Worm (Caenorhabditis elegans) whole organism, L4 larva: Measurements from ENCODE around the gene T28D6.4.

Experiments
- Y75B8A.6 ChIP-seq: fragments of 200-800 bp; sonication (Bioruptor generic); IDR thresholded peaks from 2 replicates; pipeline ENCODE4 v1.3.6; 2022; ENCODE audit warnings: missing genetic modification reagents, missing genetic modification characterization, missing compliant biosample characterization
- aly-2 ChIP-seq: sonication (generic microtip); optimal IDR thresholded peaks from 2 replicates; lab custom pipeline; 2018; ENCODE audit warnings: missing biosample characterization, missing genetic modification characterization
- dve-1 ChIP-seq: sonication (generic microtip); optimal IDR thresholded peaks from 2 replicates; lab custom pipeline; 2017; ENCODE audit warnings: antibody characterized with exemption, mild to moderate bottlenecking, missing genetic modification characterization, missing compliant biosample characterization; ENCODE audit not compliant: insufficient read depth
- lin-29 ChIP-seq: fragments of 200-800 bp; sonication (Bioruptor generic); IDR thresholded peaks from 2 replicates; pipeline ENCODE4 v1.3.6; 2022; ENCODE audit warnings: missing genetic modification reagents, missing genetic modification characterization, missing compliant biosample characterization
- nhr-76 ChIP-seq: fragments of 150-350 bp; optimal IDR thresholded peaks from 2 replicates; lab custom pipeline; 2014; ENCODE audit warnings: missing biosample characterization, missing genetic modification characterization
- nhr-77 ChIP-seq: fragments of 150-350 bp; optimal IDR thresholded peaks from 2 replicates; lab custom pipeline; 2014; ENCODE audit warnings: missing biosample characterization, missing genetic modification characterization
- pha-4 ChIP-seq, 2 experiments: fragments of 150-350 bp in 1 of 2; fragments of 200-800 bp in 1 of 2; sonication (Bioruptor generic) in 1 of 2; IDR thresholded peaks in 1 of 2; optimal IDR thresholded peaks in 1 of 2; 2 replicates each; pipeline versions ENCODE4 v1.3.6 to Lab custom; 2014 to 2022; ENCODE audit warnings: missing genetic modification characterization in 2 of 2, missing genetic modification reagents in 2 of 2, missing biosample characterization in 1 of 2, missing compliant biosample characterization in 1 of 2
- pqm-1 ChIP-seq: sonication (generic microtip); optimal IDR thresholded peaks from 2 replicates; lab custom pipeline; 2017; ENCODE audit warnings: missing biosample characterization, missing genetic modification characterization
- set-16 ChIP-seq: fragments of 200-800 bp; sonication (Bioruptor generic); IDR thresholded peaks from 2 replicates; pipeline ENCODE4 v1.3.6; 2022; ENCODE audit warnings: missing genetic modification reagents, missing genetic modification characterization, missing compliant biosample characterization
- tag-97 ChIP-seq: fragments of 200-800 bp; sonication (Bioruptor generic); IDR thresholded peaks from 2 replicates; pipeline ENCODE4 v1.3.6; 2022; ENCODE audit warnings: missing genetic modification characterization, missing compliant biosample characterization
- unc-62 ChIP-seq, 3 experiments: fragments of 150-350 bp in 1 of 3; sonication (generic microtip); optimal IDR thresholded peaks in 2 of 3; peaks in 1 of 3; 1 replicate in 1 of 3; 2 replicates in 2 of 3; lab custom pipeline; 2014 to 2017; ENCODE audit warnings: missing biosample characterization in 3 of 3, missing genetic modification characterization in 3 of 3, missing genetic modification reagents in 3 of 3, missing genotype in 1 of 3
- zip-11 ChIP-seq: fragments of 200-800 bp; sonication (Bioruptor generic); IDR thresholded peaks from 2 replicates; pipeline ENCODE4 v1.3.6; 2022; ENCODE audit warnings: missing genetic modification characterization, missing compliant biosample characterization

DNA sequence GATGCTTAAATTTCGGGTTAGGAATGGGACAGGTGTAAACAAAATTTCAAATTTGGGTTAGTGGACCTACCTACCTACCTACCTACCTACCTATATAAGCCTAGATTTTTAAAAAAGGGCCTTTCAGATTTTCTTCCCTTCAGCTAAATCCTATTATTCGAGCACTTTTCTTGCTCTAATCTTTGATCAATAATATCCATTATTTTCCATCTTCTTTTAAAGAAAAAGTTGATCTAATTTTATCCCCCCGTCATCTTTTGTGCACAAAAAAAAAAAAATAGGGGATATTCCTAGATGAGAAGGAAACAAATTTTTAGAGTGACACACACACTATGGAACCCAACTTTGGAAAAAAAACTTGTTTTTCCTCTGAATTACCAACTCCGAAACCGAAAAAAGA lies 30.6 kb downstream of the T28D6.4 start:
- TF ChIP-seq nhr-76 (tag; lab: Kevin White, UChicago) (no peak), Y75B8A.6 (GFP tag; lab: Robert Waterston, UW) (no peak), pqm-1 (no peak), aly-2 (tag; lab: Kevin White, UChicago) (no peak), pha-4 (GFP tag; IDR thresholded peaks at IDR 0.05; lab: Robert Waterston, UW) (no peak), pha-4 (tag; optimal IDR thresholded peaks at IDR 0.05; lab: Kevin White, UChicago) (no peak), nhr-77 (tag; lab: Kevin White, UChicago) (no peak), set-16 (GFP tag; lab: Robert Waterston, UW) (no peak), zip-11 (GFP tag; lab: Robert Waterston, UW) (no peak), lin-29 (GFP tag; lab: Robert Waterston, UW) (no peak), tag-97 (GFP tag; lab: Robert Waterston, UW) (no peak), dve-1 (tag; lab: Kevin White, UChicago) (no peak), unc-62 (GFP tag; optimal IDR thresholded peaks at IDR 0.05 in 1 of 2; lab: Kevin White, UChicago) (no peak), unc-62 (tag; optimal IDR thresholded peaks at IDR 0.05; lab: Kevin White, UChicago) (no peak)
